Fruit fly (Drosophila melanogaster) whole organism, prepupa: ENCODE measurements around the gene Nufip.

Source experiments
- CG10631 ChIP-seq: fragments of 200-800 bp; sonication (Bioruptor generic); optimal IDR thresholded peaks from 2 replicates; lab custom pipeline; 2016; ENCODE audit warnings: missing biosample characterization, missing genetic modification characterization
- CG11294 ChIP-seq: fragments of 200-800 bp; sonication (Bioruptor generic); IDR thresholded peaks from 2 replicates; pipeline ENCODE4 v1.3.6; 2022; ENCODE audit warnings: missing biosample characterization, missing genetic modification characterization
- CG11762 ChIP-seq: fragments of 200-800 bp; sonication (Bioruptor generic); optimal IDR thresholded peaks from 3 replicates; lab custom pipeline; 2016; ENCODE audit warnings: missing biosample characterization, missing genetic modification characterization; ENCODE audit not compliant: insufficient read depth
- CG11902 ChIP-seq: fragments of 200-800 bp; sonication (Bioruptor generic); optimal IDR thresholded peaks from 3 replicates; lab custom pipeline; 2016; ENCODE audit warnings: missing biosample characterization, missing genetic modification characterization
- CG15336 ChIP-seq: fragments of 200-800 bp; sonication (Bioruptor generic); IDR thresholded peaks from 2 replicates; pipeline ENCODE4 v1.3.6; 2022; ENCODE audit warnings: missing biosample characterization, missing genetic modification characterization
- CG1621 ChIP-seq: fragments of 200-800 bp; sonication (Bioruptor generic); optimal IDR thresholded peaks from 3 replicates; lab custom pipeline; 2018; ENCODE audit warnings: missing biosample characterization, mild to moderate bottlenecking, missing genetic modification characterization
- CG16779 ChIP-seq: fragments of 200-800 bp; sonication (Bioruptor generic); optimal IDR thresholded peaks from 3 replicates; lab custom pipeline; 2017; ENCODE audit warnings: missing biosample characterization, mild to moderate bottlenecking, missing genetic modification characterization
- CG3032 ChIP-seq: fragments of 200-800 bp; optimal IDR thresholded peaks from 2 replicates; lab custom pipeline; 2019; ENCODE audit warnings: missing biosample characterization, mild to moderate bottlenecking, missing genetic modification characterization, moderate library complexity
- CG31627 ChIP-seq: fragments of 200-800 bp; sonication (Bioruptor generic); optimal IDR thresholded peaks from 3 replicates; lab custom pipeline; 2016; ENCODE audit warnings: missing biosample characterization, missing genetic modification characterization
- CG32006 ChIP-seq: fragments of 200-800 bp; sonication (Bioruptor generic); optimal IDR thresholded peaks from 3 replicates; lab custom pipeline; 2017; ENCODE audit warnings: missing biosample characterization, mild to moderate bottlenecking, missing genetic modification characterization
- CG34406 ChIP-seq: fragments of 200-800 bp; sonication (Bioruptor generic); optimal IDR thresholded peaks from 3 replicates; lab custom pipeline; 2016; ENCODE audit warnings: missing biosample characterization, missing genetic modification characterization
- CG3919 ChIP-seq: fragments of 200-800 bp; sonication (Bioruptor generic); optimal IDR thresholded peaks from 3 replicates; lab custom pipeline; 2016; ENCODE audit warnings: missing biosample characterization, missing genetic modification characterization
- CG6276 ChIP-seq: fragments of 200-800 bp; sonication (Bioruptor generic); optimal IDR thresholded peaks from 2 replicates; lab custom pipeline; 2017; ENCODE audit warnings: missing biosample characterization, mild to moderate bottlenecking, missing genetic modification characterization
- CG6792 ChIP-seq: fragments of 200-800 bp; sonication (Bioruptor generic); optimal IDR thresholded peaks from 3 replicates; lab custom pipeline; 2016; ENCODE audit warnings: missing biosample characterization, missing genetic modification characterization
- CG6808 ChIP-seq: fragments of 200-800 bp; sonication (Bioruptor generic); optimal IDR thresholded peaks from 3 replicates; lab custom pipeline; 2017; ENCODE audit warnings: missing biosample characterization, missing genetic modification characterization, mild to moderate bottlenecking, moderate library complexity, missing genetic modification reagents
- CG7368 ChIP-seq: fragments of 200-800 bp; sonication (Bioruptor generic); optimal IDR thresholded peaks from 3 replicates; lab custom pipeline; 2016; ENCODE audit warnings: missing biosample characterization, missing genetic modification characterization
- CG8119 ChIP-seq: fragments of 200-800 bp; sonication (Bioruptor generic); IDR thresholded peaks from 3 replicates; pipeline ENCODE4 v1.3.6; 2022; ENCODE audit warnings: missing biosample characterization, missing genetic modification characterization
- CG8319 ChIP-seq: fragments of 200-800 bp; sonication (Bioruptor generic); optimal IDR thresholded peaks from 3 replicates; lab custom pipeline; 2016; ENCODE audit warnings: missing biosample characterization, missing genetic modification characterization
- CG8632 ChIP-seq: fragments of 200-800 bp; sonication (Bioruptor generic); optimal IDR thresholded peaks from 3 replicates; lab custom pipeline; 2016; ENCODE audit warnings: missing biosample characterization, missing genetic modification characterization
- CG9139 ChIP-seq: fragments of 200-800 bp; sonication (Bioruptor generic); optimal IDR thresholded peaks from 3 replicates; lab custom pipeline; 2017; ENCODE audit warnings: missing biosample characterization, mild to moderate bottlenecking, missing genetic modification characterization
- Eip78C ChIP-seq: fragments of 200-800 bp; sonication (Bioruptor generic); peaks from one replicate; lab custom pipeline; 2016; ENCODE audit warnings: missing biosample characterization, missing genetic modification characterization
- Ets21C ChIP-seq: fragments of 200-800 bp; sonication (Bioruptor generic); optimal IDR thresholded peaks from 3 replicates; lab custom pipeline; 2016; ENCODE audit warnings: missing biosample characterization, missing genetic modification characterization
- Ets96B ChIP-seq: fragments of 200-800 bp; optimal IDR thresholded peaks from 2 replicates; lab custom pipeline; 2019; ENCODE audit warnings: missing biosample characterization, mild to moderate bottlenecking, missing genetic modification characterization, moderate library complexity
- Hr39 ChIP-seq: fragments of 200-800 bp; sonication (Bioruptor generic); optimal IDR thresholded peaks from 2 replicates; lab custom pipeline; 2016; ENCODE audit warnings: missing biosample characterization, missing genetic modification characterization
- Hr4 ChIP-seq: fragments of 200-800 bp; sonication (Bioruptor generic); optimal IDR thresholded peaks from 3 replicates; lab custom pipeline; 2016; ENCODE audit warnings: missing biosample characterization, missing genetic modification characterization
- Lpt ChIP-seq: fragments of 200-800 bp; sonication (Bioruptor generic); optimal IDR thresholded peaks from 3 replicates; lab custom pipeline; 2016; ENCODE audit warnings: missing biosample characterization, missing genetic modification characterization
- Met ChIP-seq: fragments of 200-800 bp; sonication (Bioruptor generic); optimal IDR thresholded peaks from 3 replicates; lab custom pipeline; 2016; ENCODE audit warnings: missing biosample characterization, missing genetic modification characterization
- OdsH ChIP-seq: fragments of 200-800 bp; sonication (Bioruptor generic); optimal IDR thresholded peaks from 3 replicates; lab custom pipeline; 2016; ENCODE audit warnings: missing biosample characterization, missing genetic modification characterization
- Smox ChIP-seq: fragments of 200-800 bp; sonication (Bioruptor generic); optimal IDR thresholded peaks from 3 replicates; lab custom pipeline; 2016; ENCODE audit warnings: missing biosample characterization, missing genetic modification characterization
- Sox15 ChIP-seq: fragments of 200-800 bp; sonication (Bioruptor generic); optimal IDR thresholded peaks from 3 replicates; lab custom pipeline; 2016; ENCODE audit warnings: missing biosample characterization, missing genetic modification characterization
- acj6 ChIP-seq: fragments of 200-800 bp; sonication (Bioruptor generic); optimal IDR thresholded peaks from 3 replicates; lab custom pipeline; 2016; ENCODE audit warnings: missing biosample characterization, missing genetic modification characterization
- dsx ChIP-seq: fragments of 200-800 bp; optimal IDR thresholded peaks from 3 replicates; lab custom pipeline; 2019; ENCODE audit warnings: missing biosample characterization, mild to moderate bottlenecking, missing genetic modification characterization, moderate library complexity; ENCODE audit not compliant: poor library complexity, severe bottlenecking
- eg ChIP-seq: fragments of 200-800 bp; sonication (Bioruptor generic); IDR thresholded peaks from 3 replicates; pipeline ENCODE4 v1.3.6; 2022; ENCODE audit warnings: missing biosample characterization, missing genetic modification characterization
- fd59A ChIP-seq: fragments of 200-800 bp; sonication (Bioruptor generic); optimal IDR thresholded peaks from 2 replicates; lab custom pipeline; 2017; ENCODE audit warnings: missing biosample characterization, mild to moderate bottlenecking, missing genetic modification characterization, missing genetic modification reagents
- fd85E ChIP-seq: fragments of 200-800 bp; sonication (Bioruptor generic); optimal IDR thresholded peaks from 3 replicates; lab custom pipeline; 2016; ENCODE audit warnings: missing biosample characterization, missing genetic modification characterization
- net ChIP-seq: fragments of 200-800 bp; sonication (Bioruptor generic); optimal IDR thresholded peaks from 3 replicates; lab custom pipeline; 2016; ENCODE audit warnings: missing biosample characterization, missing genetic modification characterization
- pdm3 ChIP-seq: fragments of 200-800 bp; sonication (Bioruptor generic); optimal IDR thresholded peaks from 3 replicates; lab custom pipeline; 2016; ENCODE audit warnings: missing biosample characterization, missing genetic modification characterization
- spab ChIP-seq: fragments of 200-800 bp; sonication (Bioruptor generic); optimal IDR thresholded peaks from 2 replicates; lab custom pipeline; 2017; ENCODE audit warnings: missing biosample characterization, mild to moderate bottlenecking, missing genetic modification characterization, missing genetic modification reagents
- svp ChIP-seq: fragments of 200-800 bp; sonication (Bioruptor generic); peaks from one replicate; lab custom pipeline; 2016; ENCODE audit warnings: missing biosample characterization, missing genetic modification characterization
- topi ChIP-seq: fragments of 200-800 bp; sonication (Bioruptor generic); optimal IDR thresholded peaks from 3 replicates; lab custom pipeline; 2016; ENCODE audit warnings: missing biosample characterization, missing genetic modification characterization
- vri ChIP-seq: fragments of 200-800 bp; sonication (Bioruptor generic); optimal IDR thresholded peaks from 3 replicates; lab custom pipeline; 2016; ENCODE audit warnings: missing biosample characterization, mild to moderate bottlenecking, missing genetic modification characterization

The Nufip gene

DNA sequence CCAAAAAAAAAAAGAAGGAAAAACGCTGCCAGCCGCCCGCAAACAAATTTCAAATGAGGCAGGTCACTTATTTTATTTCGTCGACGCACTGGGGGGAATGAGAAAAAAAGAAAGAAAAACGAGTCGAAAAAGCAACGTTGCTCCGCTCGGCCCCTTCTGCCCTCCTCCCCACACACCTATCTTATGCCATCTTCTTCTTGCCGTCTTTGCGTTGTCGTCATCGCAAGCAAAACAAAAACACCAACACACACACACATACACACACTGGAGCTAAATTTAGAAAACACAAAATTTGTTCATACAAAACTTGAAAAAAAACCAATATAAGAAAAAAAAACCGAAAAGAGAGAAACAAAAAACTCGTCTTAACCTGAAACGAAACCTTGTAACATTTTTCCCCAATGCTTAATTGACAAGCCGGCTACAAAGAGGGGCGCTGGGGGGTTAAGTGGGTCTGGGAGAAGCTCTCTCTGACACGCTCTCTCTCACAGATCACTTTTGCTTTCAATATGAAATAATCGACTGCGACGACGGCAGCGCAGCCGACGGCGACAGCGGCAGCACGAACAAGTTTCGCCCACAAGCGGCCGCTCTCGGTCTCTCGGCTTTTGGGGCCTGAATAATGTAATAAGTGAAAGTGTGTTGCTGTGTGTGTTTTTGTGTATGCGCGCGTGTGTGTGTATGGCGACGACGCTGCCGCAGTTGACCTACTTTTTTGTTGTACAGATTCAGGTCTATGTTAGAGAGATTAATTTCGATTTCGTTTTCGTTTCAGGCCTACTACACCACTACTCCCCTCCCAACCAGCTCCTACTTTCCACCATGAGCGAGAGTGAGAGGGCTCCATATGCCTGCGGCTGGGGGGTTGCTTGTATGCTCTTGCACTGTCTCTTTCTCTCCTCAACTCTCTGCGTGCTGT lies 23.2 kb upstream of the Nufip start (continued):
- TF ChIP-seq Lpt (GFP tag; lab: Kevin White, UChicago) (peak; percentile 64), fd59A (no peak), CG10631 (GFP tag; lab: Kevin White, UChicago) (peak; percentile 0), CG8119 (GFP tag; lab: Robert Waterston, UW) (peak; percentile 85), CG6276 (peak; percentile 80), CG8319 (GFP tag; lab: Kevin White, UChicago) (no peak), CG16779 (tag; lab: Kevin White, UChicago) (peak; percentile 63), vri (GFP tag; lab: Kevin White, UChicago) (peak; percentile 98), CG34406 (GFP tag; lab: Kevin White, UChicago) (peak; percentile 65), CG3032 (tag; lab: Kevin White, UChicago) (peak; percentile 2), CG7368 (GFP tag; lab: Kevin White, UChicago) (peak; percentile 40), acj6 (GFP tag; lab: Kevin White, UChicago) (peak; percentile 39), CG31627 (GFP tag; lab: Kevin White, UChicago) (peak; percentile 3), CG6808 (GFP tag; lab: Kevin White, UChicago) (peak; percentile 76), Ets21C (GFP tag; lab: Kevin White, UChicago) (no peak), pdm3 (GFP tag; lab: Kevin White, UChicago) (peak; percentile 60), CG11294 (GFP tag; lab: Robert Waterston, UW) (peak; percentile 33; the same call in 1 of the 2 replicates), net (peak; percentile 78), Hr4 (GFP tag; lab: Kevin White, UChicago) (peak; percentile 33), fd85E (peak; percentile 46), CG3919 (GFP tag; lab: Kevin White, UChicago) (peak; percentile 54), CG8632 (peak; percentile 60), Eip78C (GFP tag; lab: Kevin White, UChicago) (peak; percentile 87), OdsH (GFP tag; lab: Kevin White, UChicago) (peak; percentile 25)

DNA sequence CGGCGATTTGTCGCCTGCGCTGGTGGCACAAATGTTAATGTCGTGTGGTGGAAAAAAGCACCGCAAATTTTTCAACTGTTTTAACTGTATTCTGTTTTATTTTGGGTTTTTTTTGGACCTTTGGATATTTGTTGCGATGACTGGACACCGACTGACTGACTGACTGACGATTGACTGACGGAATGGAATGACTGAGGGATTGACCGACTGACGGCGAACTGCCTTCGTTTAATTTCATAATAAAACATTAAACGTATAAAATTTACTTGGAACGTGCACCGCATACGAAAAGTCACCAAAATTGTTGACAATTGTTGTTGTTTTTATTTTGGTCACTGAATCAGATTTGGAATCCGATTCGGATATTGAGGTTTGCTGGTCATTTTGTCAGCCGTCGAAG lies 21.6 kb upstream of the Nufip start:
- TF ChIP-seq OdsH (GFP tag; lab: Kevin White, UChicago) = no peak

DNA sequence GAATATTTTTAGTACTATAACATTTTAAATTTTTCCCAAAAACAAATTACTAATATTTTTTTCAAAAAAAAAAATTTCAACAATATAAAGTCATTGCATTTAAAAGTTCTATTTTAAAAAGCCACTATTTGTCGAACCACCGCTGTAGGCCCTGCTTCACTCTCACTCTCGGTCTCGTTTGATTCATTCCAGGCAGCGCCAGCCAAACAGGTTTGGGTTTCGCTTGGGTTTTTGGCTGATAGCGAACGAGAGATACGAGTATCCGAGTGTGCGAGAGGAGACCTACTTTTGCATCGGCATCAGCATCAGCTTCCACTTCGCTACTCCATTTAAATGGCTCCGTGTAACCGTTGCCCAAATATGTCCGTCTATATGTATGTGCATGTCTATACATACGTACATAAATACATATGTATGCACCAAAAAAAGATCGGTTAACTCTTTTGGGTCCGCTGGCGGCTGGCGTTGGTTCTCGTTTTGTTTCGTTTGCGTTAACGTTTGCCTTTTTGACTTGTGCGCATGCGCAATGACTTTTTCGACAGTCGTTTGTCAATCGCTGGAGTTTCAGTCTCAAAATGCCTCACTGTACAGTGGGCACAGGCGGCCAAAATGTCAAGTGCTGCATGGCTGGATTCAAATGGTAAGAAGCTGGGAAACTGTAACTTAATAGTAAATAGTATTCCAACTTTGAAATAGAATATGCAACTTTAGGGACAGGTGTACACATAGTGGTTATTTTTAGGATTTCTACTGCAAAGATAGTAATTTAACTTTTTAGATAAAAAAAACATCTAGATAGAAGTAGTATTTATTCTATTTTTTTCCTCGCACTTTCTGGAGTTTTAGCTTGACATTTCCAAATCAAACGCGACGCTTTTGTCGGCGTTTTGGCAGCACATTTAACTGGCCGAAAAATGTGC lies 20.9 kb upstream of the Nufip start:
- no peak for TF ChIP-seq vri (GFP tag; lab: Kevin White, UChicago)
- TF ChIP-seq CG8119 (GFP tag; lab: Robert Waterston, UW) = peak; percentile 46; the same call in 1 of the 3 replicates
- TF ChIP-seq CG3032 (tag; lab: Kevin White, UChicago) = no peak
- no peak for TF ChIP-seq Ets96B (tag; lab: Kevin White, UChicago)
- TF ChIP-seq Hr4 (GFP tag; lab: Kevin White, UChicago) = peak; percentile 39
- TF ChIP-seq acj6 (GFP tag; lab: Kevin White, UChicago) = peak; percentile 50
- peak; percentile 25 for TF ChIP-seq CG3919 (GFP tag; lab: Kevin White, UChicago)
- peak; percentile 61 for TF ChIP-seq OdsH (GFP tag; lab: Kevin White, UChicago)
- peak; percentile 63 for TF ChIP-seq CG15336
- peak; percentile 55 for TF ChIP-seq CG32006 (GFP tag; lab: Kevin White, UChicago)
- TF ChIP-seq CG31627 (GFP tag; lab: Kevin White, UChicago) = peak; percentile 46
- peak; percentile 8 for TF ChIP-seq topi
- no peak for TF ChIP-seq spab (GFP tag; lab: Kevin White, UChicago)
- TF ChIP-seq CG11762 (GFP tag; lab: Kevin White, UChicago) = peak; percentile 17
- TF ChIP-seq Hr39 (GFP tag; lab: Kevin White, UChicago) = peak; percentile 48
- TF ChIP-seq CG1621 (tag; lab: Kevin White, UChicago) = no peak
- TF ChIP-seq CG11902 (GFP tag; lab: Kevin White, UChicago) = peak; percentile 5
- peak; percentile 53 for TF ChIP-seq Smox (GFP tag; lab: Kevin White, UChicago)
- peak; percentile 65 for TF ChIP-seq eg (GFP tag; lab: Robert Waterston, UW)
- TF ChIP-seq CG9139 (GFP tag; lab: Kevin White, UChicago) = no peak
- peak; percentile 34 for TF ChIP-seq Sox15 (GFP tag; lab: Kevin White, UChicago)
- peak; percentile 63 for TF ChIP-seq pdm3 (GFP tag; lab: Kevin White, UChicago)
- 0 out of 2 replicates have a peak, but pooled peaks have one; percentile 31 for TF ChIP-seq CG11294 (GFP tag; lab: Robert Waterston, UW)
- no peak for TF ChIP-seq CG6808 (GFP tag; lab: Kevin White, UChicago)
- TF ChIP-seq CG6792 (GFP tag; lab: Kevin White, UChicago) = peak; percentile 25
- no peak for TF ChIP-seq dsx
- TF ChIP-seq Met (GFP tag; lab: Kevin White, UChicago) = peak; percentile 47
- TF ChIP-seq CG34406 (GFP tag; lab: Kevin White, UChicago) = no peak
- peak; percentile 85 for TF ChIP-seq Eip78C (GFP tag; lab: Kevin White, UChicago)
- peak; percentile 82 for TF ChIP-seq svp (GFP tag; lab: Kevin White, UChicago)
- TF ChIP-seq Ets21C (GFP tag; lab: Kevin White, UChicago) = peak; percentile 10
